Fruit fly (Drosophila melanogaster) whole organism, pupa: ENCODE data around the gene CG31997.

ENCODE experiments used
- CG13204 ChIP-seq: fragments of 200-800 bp; sonication (Bioruptor generic); optimal IDR thresholded peaks from 2 replicates; lab custom pipeline; 2018; ENCODE audit warnings: missing biosample characterization, mild to moderate bottlenecking, missing genetic modification characterization, moderate library complexity
- CG17806 ChIP-seq: fragments of 200-800 bp; sonication (Bioruptor generic); optimal IDR thresholded peaks from 2 replicates; lab custom pipeline; 2018; ENCODE audit warnings: missing biosample characterization, mild to moderate bottlenecking, missing genetic modification characterization, moderate library complexity
- EcR ChIP-seq: fragments of 200-800 bp; sonication (Bioruptor generic); optimal IDR thresholded peaks from 3 replicates; lab custom pipeline; 2019; ENCODE audit warnings: missing biosample characterization, missing genetic modification characterization, mild to moderate bottlenecking, moderate library complexity, missing genetic modification reagents
- Pif1A ChIP-seq: fragments of 200-800 bp; sonication (Bioruptor generic); optimal IDR thresholded peaks from 3 replicates; lab custom pipeline; 2016; ENCODE audit warnings: missing biosample characterization, missing genetic modification characterization
- Snoo ChIP-seq: fragments of 200-800 bp; sonication (Bioruptor generic); optimal IDR thresholded peaks from 3 replicates; lab custom pipeline; 2017; ENCODE audit warnings: missing biosample characterization, mild to moderate bottlenecking, missing genetic modification characterization, inconsistent platforms
- rn ChIP-seq: fragments of 200-800 bp; sonication (Bioruptor generic); IDR thresholded peaks from 2 replicates; pipeline ENCODE4 v1.3.6; 2022; ENCODE audit warnings: missing biosample characterization, missing genetic modification characterization

DNA sequence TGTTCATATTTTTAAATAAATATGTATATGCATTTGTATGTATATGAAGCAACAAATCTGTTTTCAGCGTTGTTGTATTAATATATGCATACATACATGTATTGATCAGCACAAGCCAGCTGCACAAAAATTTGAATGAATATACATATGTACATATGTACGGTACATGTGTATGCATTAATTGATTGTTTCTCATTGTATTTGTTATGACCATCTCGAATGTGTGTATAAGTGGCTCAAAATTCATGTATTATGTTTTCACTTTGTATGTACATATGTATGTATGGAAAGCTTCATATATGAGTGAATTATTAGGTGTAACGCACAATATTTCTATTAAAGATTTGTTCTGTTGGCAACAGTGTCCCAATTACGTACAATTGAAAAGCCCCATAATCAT lies 19.9 kb downstream of the CG31997 start:
- TF ChIP-seq rn (GFP tag; lab: Robert Waterston, UW), result no peak
- no peak for TF ChIP-seq Snoo (tag; lab: Kevin White, UChicago)
- no peak for TF ChIP-seq CG17806
- TF ChIP-seq CG13204 (GFP tag; lab: Kevin White, UChicago), result no peak
- TF ChIP-seq EcR, result no peak
- TF ChIP-seq Pif1A (GFP tag; lab: Kevin White, UChicago), result no peak
